Fruit fly (Drosophila melanogaster): ENCODE results near the gene Flo2.

Flo2 gene

dm6 chrX:14840417-14840872, 1.3 kb downstream of the Flo2 start (continued):
- TF ChIP-seq cwo (GFP tag; optimal IDR thresholded peaks at IDR 0.05) = peak; percentile 26
- TF ChIP-seq Blimp-1 (GFP tag; optimal IDR thresholded peaks at IDR 0.05) = peak; percentile 67
- TF ChIP-seq pum (GFP tag; optimal IDR thresholded peaks at IDR 0.05) = no peak
- TF ChIP-seq CG13894 (tag; optimal IDR thresholded peaks at IDR 0.05) = no peak
- no peak for TF ChIP-seq Poxn (GFP tag; IDR thresholded peaks at IDR 0.05)
- no peak for TF ChIP-seq Usf (GFP tag; optimal IDR thresholded peaks at IDR 0.05)
- TF ChIP-seq CG11560 (tag; IDR thresholded peaks at IDR 0.05) = no peak
- no peak for TF ChIP-seq sna (GFP tag; IDR thresholded peaks at IDR 0.05; ENCODE audit: partially characterized antibody)
- no peak for TF ChIP-seq NC2β (GFP tag; optimal IDR thresholded peaks at IDR 0.05)
- no peak for TF ChIP-seq CG17186 (GFP tag; optimal IDR thresholded peaks at IDR 0.05)
- peak; percentile 42 for TF ChIP-seq lab (GFP tag; optimal IDR thresholded peaks at IDR 0.05)
- peak; percentile 76 for TF ChIP-seq CG32532 (GFP tag; IDR thresholded peaks at IDR 0.05)
- TF ChIP-seq zen2 (GFP tag; IDR thresholded peaks at IDR 0.05; ENCODE audit: partially characterized antibody) = no peak
- TF ChIP-seq knrl (GFP tag; IDR thresholded peaks at IDR 0.05; ENCODE audit: partially characterized antibody) = no peak
- TF ChIP-seq CG6683 (GFP tag; optimal IDR thresholded peaks at IDR 0.05) = no peak
- TF ChIP-seq CG11696 (GFP tag; IDR thresholded peaks at IDR 0.05) = 0 out of 2 replicates have a peak, but pooled peaks have one; percentile 19
- peak; percentile 10 for TF ChIP-seq dmrt11E (tag; optimal IDR thresholded peaks at IDR 0.05)
- no peak for TF ChIP-seq Atf-2 (GFP tag; optimal IDR thresholded peaks at IDR 0.05)
- no peak for TF ChIP-seq kah (GFP tag; optimal IDR thresholded peaks at IDR 0.05)
- TF ChIP-seq hkb (optimal IDR thresholded peaks at IDR 0.05) = no peak
- TF ChIP-seq hkb (GFP tag; IDR thresholded peaks at IDR 0.05) = peak; percentile 47
- TF ChIP-seq phol (tag; optimal IDR thresholded peaks at IDR 0.05) = peak; percentile 58
- peak; percentile 64 for TF ChIP-seq CG31441 (GFP tag; IDR thresholded peaks at IDR 0.05)
- TF ChIP-seq chm (GFP tag; IDR thresholded peaks at IDR 0.05) = no peak
- TF ChIP-seq CG9437 (GFP tag; optimal IDR thresholded peaks at IDR 0.05) = no peak
- TF ChIP-seq GATAe (GFP tag; conservative IDR thresholded peaks at IDR 0.05) = no peak
- no peak for TF ChIP-seq CG5953 (GFP tag; IDR thresholded peaks at IDR 0.05)
- TF ChIP-seq CG12236 (GFP tag; optimal IDR thresholded peaks at IDR 0.05) = no peak
- TF ChIP-seq jigr1 (GFP tag; IDR thresholded peaks at IDR 0.05) = no peak
- peak; percentile 32 for TF ChIP-seq CG9817 (tag; optimal IDR thresholded peaks at IDR 0.05)
- no peak for TF ChIP-seq wek (GFP tag; optimal IDR thresholded peaks at IDR 0.05)
- TF ChIP-seq CG12391 (tag; optimal IDR thresholded peaks at IDR 0.05) = peak; percentile 63
- no peak for TF ChIP-seq fd64A (GFP tag; optimal IDR thresholded peaks at IDR 0.05)
- no peak for TF ChIP-seq fru (optimal IDR thresholded peaks at IDR 0.05)
- no peak for TF ChIP-seq CG14050 (GFP tag; IDR thresholded peaks at IDR 0.05)
- TF ChIP-seq Dbx (GFP tag; IDR thresholded peaks at IDR 0.05) = peak; percentile 41; the same call in 1 of the 3 replicates
- TF ChIP-seq stwl (tag; optimal IDR thresholded peaks at IDR 0.05) = no peak
- peak; percentile 33; the same call in 1 of the 3 replicates for TF ChIP-seq ci (GFP tag; IDR thresholded peaks at IDR 0.05)
- peak; percentile 21; the same call in 1 of the 2 replicates for TF ChIP-seq MBD-R2 (GFP tag; IDR thresholded peaks at IDR 0.05)
- TF ChIP-seq dm (GFP tag; optimal IDR thresholded peaks at IDR 0.05) = no peak
- TF ChIP-seq CG3065 (GFP tag; optimal IDR thresholded peaks at IDR 0.05) = no peak
- TF ChIP-seq CG17912 (GFP tag; optimal IDR thresholded peaks at IDR 0.05) = no peak
- TF ChIP-seq Hmx (GFP tag; optimal IDR thresholded peaks at IDR 0.05) = no peak
- peak; percentile 56 for TF ChIP-seq dmrt99B (tag; optimal IDR thresholded peaks at IDR 0.05)
- TF ChIP-seq Ada2b (GFP tag; IDR thresholded peaks at IDR 0.05) = peak; percentile 49; the same call in 1 of the 2 replicates
- TF ChIP-seq br (optimal IDR thresholded peaks at IDR 0.05) = no peak
- TF ChIP-seq ssp (GFP tag; IDR thresholded peaks at IDR 0.05) = no peak
- TF ChIP-seq dimm (GFP tag; IDR thresholded peaks at IDR 0.05) = 0 out of 2 replicates have a peak, but pooled peaks have one; percentile 18
- no peak for TF ChIP-seq CG16813 (GFP tag; IDR thresholded peaks at IDR 0.05; ENCODE audit: partially characterized antibody)
- TF ChIP-seq luna (GFP tag; optimal IDR thresholded peaks at IDR 0.05) = no peak
- TF ChIP-seq NFAT (GFP tag; IDR thresholded peaks at IDR 0.05) = no peak
- no peak for TF ChIP-seq sd (tag; optimal IDR thresholded peaks at IDR 0.05)
